Fruit fly (Drosophila melanogaster): ENCODE data around the gene a10.

DNA sequence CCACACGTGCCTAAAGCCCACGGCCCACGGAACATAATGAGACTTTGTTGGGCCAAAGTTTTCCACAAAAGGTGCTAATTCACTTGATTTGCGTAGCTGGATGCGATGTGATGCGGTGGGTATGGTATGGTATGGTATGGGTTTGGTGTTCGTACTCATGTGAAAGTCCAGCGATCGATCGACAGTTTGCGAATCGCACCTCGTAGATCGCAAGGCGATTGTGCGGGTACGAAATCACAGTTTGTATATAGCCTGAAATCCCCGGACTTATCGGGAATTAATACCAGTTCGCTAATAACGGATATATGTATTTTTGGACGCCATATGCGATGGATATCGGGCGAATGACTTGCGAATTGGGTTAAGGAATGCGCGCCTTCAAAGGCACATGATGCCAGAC, 15.6 kb downstream of the a10 start:
- TF ChIP-seq EcR (GFP tag; optimal IDR thresholded peaks at IDR 0.05) (no peak), pan (optimal IDR thresholded peaks at IDR 0.05) (no peak)

All from whole organism.